Worm (Caenorhabditis elegans) whole organism, L1 larva: ENCODE data around the gene ZK669.3.
A peak's percentile ranks its signal among the peaks of the same experiment; 100 is the strongest.

Experiments
- C04F5.9 ChIP-seq: sonication (generic microtip); optimal IDR thresholded peaks from 2 replicates; lab custom pipeline; 2016; ENCODE audit warnings: missing genetic modification characterization, missing compliant biosample characterization
- C34B4.2 ChIP-seq: sonication (generic microtip); optimal IDR thresholded peaks from 2 replicates; lab custom pipeline; 2017; ENCODE audit warnings: mild to moderate bottlenecking, missing genetic modification characterization, missing compliant biosample characterization
- aly-2 ChIP-seq: fragments of 150-350 bp; optimal IDR thresholded peaks from 2 replicates; lab custom pipeline; 2014; ENCODE audit warnings: missing biosample characterization, missing genetic modification characterization
- ama-1 ChIP-seq: fragments of 150-350 bp; optimal IDR thresholded peaks from 2 replicates; lab custom pipeline; 2014
- blmp-1 ChIP-seq: fragments of 150-350 bp; optimal IDR thresholded peaks from 2 replicates; lab custom pipeline; 2014; ENCODE audit warnings: missing biosample characterization, missing genetic modification characterization
- ceh-82 ChIP-seq, 3 experiments: fragments of 150-350 bp in 1 of 3; sonication (generic microtip) in 2 of 3; optimal IDR thresholded peaks; 2 replicates each; lab custom pipeline; 2014 to 2017; ENCODE audit warnings: missing biosample characterization in 3 of 3, missing genetic modification characterization in 3 of 3
- ceh-88 ChIP-seq: fragments of 200-800 bp; sonication (Bioruptor generic); IDR thresholded peaks from 2 replicates; pipeline ENCODE4 v1.3.6; 2022; ENCODE audit warnings: missing genetic modification characterization, missing compliant biosample characterization
- ceh-90 ChIP-seq: sonication (generic microtip); optimal IDR thresholded peaks from 2 replicates; lab custom pipeline; 2016; ENCODE audit warnings: missing genetic modification characterization, missing compliant biosample characterization
- dpl-1 ChIP-seq, 3 experiments: fragments of 150-350 bp in 2 of 3; sonication (generic microtip) in 1 of 3; optimal IDR thresholded peaks; 2 replicates each; lab custom pipeline; 2014 to 2017; ENCODE audit warnings: missing biosample characterization in 3 of 3, missing genetic modification characterization in 3 of 3, missing genetic modification reagents in 3 of 3
- dsc-1 ChIP-seq: sonication (generic microtip); optimal IDR thresholded peaks from 2 replicates; lab custom pipeline; 2016; ENCODE audit warnings: mild to moderate bottlenecking, missing genetic modification characterization, missing compliant biosample characterization
- efl-1 ChIP-seq, 4 experiments: fragments of 150-350 bp; optimal IDR thresholded peaks in 3 of 4; peaks in 1 of 4; 1 replicate in 1 of 4; 2 replicates in 3 of 4; lab custom pipeline; 2014; ENCODE audit warnings: missing biosample characterization in 2 of 4, missing genetic modification characterization in 2 of 4, missing genetic modification reagents in 2 of 4
- egl-27 ChIP-seq, 2 experiments: fragments of 150-350 bp in 1 of 2; sonication (generic microtip); optimal IDR thresholded peaks; 3 replicates each; lab custom pipeline; 2017 to 2018; ENCODE audit warnings: missing biosample characterization in 2 of 2, missing genetic modification characterization in 2 of 2, missing genetic modification reagents in 2 of 2
- elt-2 ChIP-seq: sonication (generic microtip); optimal IDR thresholded peaks from 2 replicates; lab custom pipeline; 2016; ENCODE audit warnings: missing genetic modification characterization, mild to moderate bottlenecking, inconsistent platforms, missing compliant biosample characterization, missing genetic modification reagents
- elt-3 ChIP-seq, 6 experiments: fragments of 150-350 bp in 1 of 6; sonication (generic microtip); optimal IDR thresholded peaks; 2 replicates each; lab custom pipeline; 2017 to 2018; ENCODE audit warnings: missing biosample characterization in 6 of 6, missing genetic modification characterization in 6 of 6, inconsistent platforms in 1 of 6
- ets-5 ChIP-seq: fragments of 200-800 bp; sonication (Bioruptor generic); IDR thresholded peaks from 2 replicates; pipeline ENCODE4 v1.3.6; 2022; ENCODE audit warnings: missing genetic modification characterization, missing compliant biosample characterization
- fkh-10 ChIP-seq: sonication (generic microtip); optimal IDR thresholded peaks from 2 replicates; lab custom pipeline; 2017; ENCODE audit warnings: missing biosample characterization, missing genetic modification reagents, missing genetic modification characterization
- fkh-4 ChIP-seq: sonication (generic microtip); optimal IDR thresholded peaks from 2 replicates; lab custom pipeline; 2016; ENCODE audit warnings: missing compliant biosample characterization, missing genetic modification characterization, borderline replicate concordance
- fkh-8 ChIP-seq: sonication (generic microtip); optimal IDR thresholded peaks from 2 replicates; lab custom pipeline; 2016; ENCODE audit warnings: mild to moderate bottlenecking, missing genetic modification characterization, missing compliant biosample characterization
- fos-1 ChIP-seq: fragments of 150-350 bp; optimal IDR thresholded peaks from 2 replicates; lab custom pipeline; 2014; ENCODE audit warnings: missing biosample characterization, missing genetic modification characterization
- hlh-17 ChIP-seq: fragments of 200-800 bp; sonication (Bioruptor generic); optimal IDR thresholded peaks from 2 replicates; lab custom pipeline; 2018; ENCODE audit warnings: missing genetic modification characterization, mild to moderate bottlenecking, missing compliant biosample characterization, moderate library complexity, borderline replicate concordance
- hlh-4 ChIP-seq: sonication (generic microtip); optimal IDR thresholded peaks from 2 replicates; lab custom pipeline; 2016; ENCODE audit warnings: mild to moderate bottlenecking, missing genetic modification characterization, missing compliant biosample characterization
- hpl-2 ChIP-seq: fragments of 150-350 bp; optimal IDR thresholded peaks from 2 replicates; lab custom pipeline; 2014; ENCODE audit warnings: missing biosample characterization, missing genetic modification reagents, missing genetic modification characterization
- jun-1 ChIP-seq: fragments of 150-350 bp; optimal IDR thresholded peaks from 2 replicates; lab custom pipeline; 2014; ENCODE audit warnings: missing biosample characterization, missing genetic modification reagents, missing genetic modification characterization
- lin-13 ChIP-seq: fragments of 150-350 bp; optimal IDR thresholded peaks from 2 replicates; lab custom pipeline; 2014; ENCODE audit warnings: missing biosample characterization, missing genetic modification reagents, missing genetic modification characterization
- lin-14 ChIP-seq: fragments of 200-800 bp; sonication (Bioruptor generic); optimal IDR thresholded peaks from 2 replicates; lab custom pipeline; 2018; ENCODE audit warnings: mild to moderate bottlenecking, missing genetic modification characterization, moderate library complexity, missing compliant biosample characterization
- lin-15B ChIP-seq: fragments of 150-350 bp; sonication (generic microtip); optimal IDR thresholded peaks from 3 replicates; lab custom pipeline; 2014; ENCODE audit warnings: missing biosample characterization, missing genetic modification characterization
- lin-35 ChIP-seq, 2 experiments: fragments of 150-350 bp; optimal IDR thresholded peaks; 2 replicates each; lab custom pipeline; 2014; ENCODE audit warnings: missing biosample characterization in 2 of 2, missing genetic modification characterization in 2 of 2, missing genetic modification reagents in 2 of 2
- lin-39 ChIP-seq: fragments of 150-350 bp; optimal IDR thresholded peaks from 2 replicates; lab custom pipeline; 2014; ENCODE audit warnings: missing biosample characterization, missing genetic modification reagents, missing genetic modification characterization
- lsy-2 ChIP-seq, 2 experiments: fragments of 150-350 bp; optimal IDR thresholded peaks; 2 replicates each; lab custom pipeline; 2014; ENCODE audit warnings: missing biosample characterization in 2 of 2, missing genetic modification characterization in 2 of 2
- mdl-1 ChIP-seq, 2 experiments: fragments of 150-350 bp; optimal IDR thresholded peaks; 2 replicates each; lab custom pipeline; 2014 to 2017; ENCODE audit warnings: missing biosample characterization in 2 of 2, missing genetic modification characterization in 2 of 2, inconsistent platforms in 1 of 2
- mef-2 ChIP-seq: fragments of 150-350 bp; optimal IDR thresholded peaks from 2 replicates; lab custom pipeline; 2014; ENCODE audit warnings: missing biosample characterization, missing genetic modification characterization
- mep-1 ChIP-seq: fragments of 150-350 bp; optimal IDR thresholded peaks from 2 replicates; lab custom pipeline; 2014; ENCODE audit warnings: missing biosample characterization, missing genetic modification characterization
- nhr-19 ChIP-seq: fragments of 200-800 bp; sonication (Bioruptor generic); conservative IDR thresholded peaks from 2 replicates; pipeline ENCODE4 v1.3.6; 2022; ENCODE audit warnings: missing genetic modification characterization, missing compliant biosample characterization
- nhr-20 ChIP-seq: sonication (generic microtip); optimal IDR thresholded peaks from 2 replicates; lab custom pipeline; 2016; ENCODE audit warnings: mild to moderate bottlenecking, missing genetic modification characterization, missing compliant biosample characterization
- nhr-237 ChIP-seq: fragments of 150-350 bp; optimal IDR thresholded peaks from 2 replicates; lab custom pipeline; 2014; ENCODE audit warnings: missing biosample characterization, missing genetic modification characterization
- nhr-47 ChIP-seq: sonication (generic microtip); optimal IDR thresholded peaks from 2 replicates; lab custom pipeline; 2016; ENCODE audit warnings: mild to moderate bottlenecking, missing genetic modification characterization, moderate library complexity, missing compliant biosample characterization
- nhr-71 ChIP-seq: sonication (generic microtip); optimal IDR thresholded peaks from 2 replicates; lab custom pipeline; 2016; ENCODE audit warnings: mild to moderate bottlenecking, missing genetic modification characterization, moderate library complexity, missing compliant biosample characterization
- nhr-76 ChIP-seq: sonication (generic microtip); optimal IDR thresholded peaks from 2 replicates; lab custom pipeline; 2017; ENCODE audit warnings: missing biosample characterization, missing genetic modification characterization
- nhr-77 ChIP-seq: fragments of 150-350 bp; optimal IDR thresholded peaks from 2 replicates; lab custom pipeline; 2014; ENCODE audit warnings: missing biosample characterization, missing genetic modification characterization
- nhr-84 ChIP-seq: sonication (generic microtip); optimal IDR thresholded peaks from 2 replicates; lab custom pipeline; 2017; ENCODE audit warnings: missing biosample characterization, missing genetic modification characterization
- pax-3 ChIP-seq: fragments of 200-800 bp; sonication (Bioruptor generic); optimal IDR thresholded peaks from 2 replicates; lab custom pipeline; 2018; ENCODE audit warnings: mild to moderate bottlenecking, missing genetic modification characterization, moderate library complexity, missing compliant biosample characterization
- rnt-1 ChIP-seq: sonication (generic microtip); optimal IDR thresholded peaks from 2 replicates; lab custom pipeline; 2016; ENCODE audit warnings: mild to moderate bottlenecking, missing genetic modification characterization, moderate library complexity, missing compliant biosample characterization
- skn-1 ChIP-seq: fragments of 150-350 bp; optimal IDR thresholded peaks from 2 replicates; lab custom pipeline; 2014; ENCODE audit warnings: missing biosample characterization, missing genetic modification characterization
- snpc-4 ChIP-seq: fragments of 150-350 bp; optimal IDR thresholded peaks from 2 replicates; lab custom pipeline; 2014; ENCODE audit warnings: missing biosample characterization, missing genetic modification characterization
- sox-4 ChIP-seq: sonication (generic microtip); optimal IDR thresholded peaks from 2 replicates; lab custom pipeline; 2016; ENCODE audit warnings: missing genetic modification characterization, missing compliant biosample characterization
- sptf-1 ChIP-seq: fragments of 150-350 bp; optimal IDR thresholded peaks from 2 replicates; lab custom pipeline; 2014; ENCODE audit warnings: missing biosample characterization, missing genetic modification characterization
- swsn-7 ChIP-seq: sonication (generic microtip); optimal IDR thresholded peaks from 2 replicates; lab custom pipeline; 2016; ENCODE audit warnings: missing genetic modification characterization, missing compliant biosample characterization
- vab-15 ChIP-seq: sonication (generic microtip); optimal IDR thresholded peaks from 2 replicates; lab custom pipeline; 2017; ENCODE audit warnings: missing genotype, mild to moderate bottlenecking, missing genetic modification characterization, missing compliant biosample characterization
- xbp-1 ChIP-seq: sonication (generic microtip); optimal IDR thresholded peaks from 2 replicates; lab custom pipeline; 2016; ENCODE audit warnings: missing genetic modification characterization, missing compliant biosample characterization

The ZK669.3 gene

ce11 chrII:7938078-7938477 is 2.9 kb upstream of the ZK669.3 start, which contains the start of gene ZK669.2:
Gene ZK669.2 (minus strand): TSS chrII:7938178.
- TF ChIP-seq ets-5 (GFP tag; lab: Robert Waterston, UW), result no peak
- peak; percentile 18 for TF ChIP-seq lin-14
- TF ChIP-seq blmp-1 (tag; lab: Kevin White, UChicago), result peak; percentile 81
- peak in 1 of 6 experiments; percentile 26 for TF ChIP-seq elt-3 (tag; optimal IDR thresholded peaks at IDR 0.05; lab: Kevin White, UChicago)

- TF ChIP-seq dpl-1 (GFP tag; optimal IDR thresholded peaks at IDR 0.05; lab: Kevin White, UChicago), result peak in 1 of 3 experiments; percentile 6
- no peak for TF ChIP-seq C04F5.9
- no peak for TF ChIP-seq elt-3 (tag; optimal IDR thresholded peaks at IDR 0.05; lab: Kevin White, UChicago)
- TF ChIP-seq ama-1 (lab: Kevin White, UChicago), result no peak
- TF ChIP-seq nhr-71, result peak; percentile 52
- peak; percentile 17; the same call in 1 of the 2 replicates for TF ChIP-seq nhr-19 (GFP tag; lab: Robert Waterston, UW)
- TF ChIP-seq rnt-1 (tag; lab: Kevin White, UChicago), result peak; percentile 41
- TF ChIP-seq elt-2 (tag; lab: Kevin White, UChicago), result peak; percentile 36
- no peak for TF ChIP-seq fos-1 (tag; lab: Kevin White, UChicago)
- peak in 1 of 2 experiments; percentile 28 for TF ChIP-seq lin-35 (GFP tag; optimal IDR thresholded peaks at IDR 0.05; lab: Kevin White, UChicago)
- TF ChIP-seq snpc-4 (tag; lab: Kevin White, UChicago), result no peak
- TF ChIP-seq efl-1 (optimal IDR thresholded peaks at IDR 0.05; lab: Kevin White, UChicago), result peak in 1 of 2 experiments; percentile 16
- TF ChIP-seq efl-1 (GFP tag; optimal IDR thresholded peaks at IDR 0.05 in 1 of 2; lab: Kevin White, UChicago), result peak; percentile 38 to 71
- peak in 1 of 2 experiments; percentile 21 for TF ChIP-seq mdl-1 (tag; optimal IDR thresholded peaks at IDR 0.05; lab: Kevin White, UChicago)
- TF ChIP-seq nhr-20 (tag; lab: Kevin White, UChicago), result peak; percentile 41
- TF ChIP-seq nhr-47 (tag; lab: Kevin White, UChicago), result no peak
- TF ChIP-seq lin-14, result peak; percentile 9
- peak in 1 of 2 experiments; percentile 18 for TF ChIP-seq lsy-2 (tag; optimal IDR thresholded peaks at IDR 0.05; lab: Kevin White, UChicago)
- TF ChIP-seq mep-1 (tag; lab: Kevin White, UChicago), result peak; percentile 20
- no peak for TF ChIP-seq nhr-76 (tag; lab: Kevin White, UChicago)
- TF ChIP-seq hlh-4, result no peak
Measured at ce11 chrII:7944333-7944744, 3.4 kb downstream of the ZK669.3 start.

ce11 chrII:7945168-7945567 is 4.2 kb downstream of the ZK669.3 start, which contains the start of gene dbt-1:
Gene dbt-1 (minus strand): TSS chrII:7945206.
- TF ChIP-seq lin-15B (tag; lab: Kevin White, UChicago), result peak; percentile 54
- TF ChIP-seq ceh-90 (tag; lab: Kevin White, UChicago), result peak; percentile 44
- peak; percentile 82 for TF ChIP-seq sox-4 (tag; lab: Kevin White, UChicago)
- TF ChIP-seq xbp-1, result peak; percentile 89
- TF ChIP-seq egl-27 (tag; optimal IDR thresholded peaks at IDR 0.05; lab: Kevin White, UChicago), result no peak
- TF ChIP-seq sptf-1 (tag; lab: Kevin White, UChicago), result no peak
- peak; percentile 86 for TF ChIP-seq lin-39 (tag; lab: Kevin White, UChicago)
- TF ChIP-seq fkh-10 (GFP tag; lab: Kevin White, UChicago), result no peak
- TF ChIP-seq mef-2 (tag; lab: Kevin White, UChicago), result peak; percentile 1
- peak; percentile 87 for TF ChIP-seq aly-2 (tag; lab: Kevin White, UChicago)
- no peak for TF ChIP-seq C34B4.2 (tag; lab: Kevin White, UChicago)
- TF ChIP-seq pax-3 (tag; lab: Kevin White, UChicago), result peak; percentile 26
- TF ChIP-seq swsn-7, result peak; percentile 88
- TF ChIP-seq hlh-17 (GFP tag; lab: Kevin White, UChicago), result no peak
- TF ChIP-seq nhr-84 (tag; lab: Kevin White, UChicago), result no peak
- peak; percentile 59 for TF ChIP-seq ceh-88
- peak; percentile 83 for TF ChIP-seq jun-1 (tag; lab: Kevin White, UChicago)
- TF ChIP-seq C04F5.9, result peak; percentile 82
- peak; percentile 50 for TF ChIP-seq nhr-77 (tag; lab: Kevin White, UChicago)
- TF ChIP-seq hlh-4, result no peak
- peak; percentile 95 for TF ChIP-seq nhr-47 (tag; lab: Kevin White, UChicago)
- TF ChIP-seq fos-1 (tag; lab: Kevin White, UChicago), result peak; percentile 48
- TF ChIP-seq hpl-2 (GFP tag; lab: Kevin White, UChicago), result no peak
- peak; percentile 81 for TF ChIP-seq lin-13 (GFP tag; lab: Kevin White, UChicago)
- peak; percentile 82 for TF ChIP-seq skn-1
- TF ChIP-seq fkh-8, result peak; percentile 73
- no peak for TF ChIP-seq vab-15 (tag; lab: Kevin White, UChicago)
- peak; percentile 57 to 84 (median 81) for TF ChIP-seq ceh-82 (tag; optimal IDR thresholded peaks at IDR 0.05; lab: Kevin White, UChicago)
- peak; percentile 36 for TF ChIP-seq nhr-237 (tag; lab: Kevin White, UChicago)
- peak; percentile 64 for TF ChIP-seq fkh-4 (tag; lab: Kevin White, UChicago)
- TF ChIP-seq dsc-1 (tag; lab: Kevin White, UChicago), result peak; percentile 94
